Fruit fly (Drosophila melanogaster): ENCODE results near the gene CG11997.

- no peak for TF ChIP-seq usp (GFP tag; optimal IDR thresholded peaks at IDR 0.05)
- TF ChIP-seq CG8478 (optimal IDR thresholded peaks at IDR 0.05), result no peak
- no peak for TF ChIP-seq EcR (GFP tag; optimal IDR thresholded peaks at IDR 0.05)
- no peak for TF ChIP-seq psq (optimal IDR thresholded peaks at IDR 0.05)
- no peak for TF ChIP-seq pan (optimal IDR thresholded peaks at IDR 0.05)
- TF ChIP-seq Dll (optimal IDR thresholded peaks at IDR 0.05), result no peak
These were observed 18.4 kb upstream of the CG11997 start for dm6 chr3R:9158915-9159314.

Measured in whole organism.